Worm (Caenorhabditis elegans): ENCODE results near the gene rpn-2.

Gene rpn-2

DNA sequence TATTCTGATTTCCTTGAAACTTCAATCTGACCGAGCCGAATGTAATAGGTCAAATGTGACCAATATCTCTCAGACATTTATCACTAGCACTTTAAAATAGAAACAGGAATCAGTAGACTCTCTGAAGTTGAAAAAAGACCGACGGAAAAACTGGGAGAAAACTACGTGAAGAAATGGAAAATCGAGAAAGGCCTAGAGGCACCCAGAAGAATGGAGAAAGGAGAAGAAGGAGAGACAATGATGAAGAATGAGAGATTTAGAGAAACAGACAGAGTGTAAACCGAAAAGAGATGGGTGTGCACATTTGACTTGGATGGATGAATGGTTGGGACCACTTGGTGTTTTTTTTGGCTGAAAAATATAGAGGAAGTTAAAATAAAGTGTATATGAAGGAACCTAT lies 28.9 kb upstream of the rpn-2 start:
- TF ChIP-seq lin-15B (tag; optimal IDR thresholded peaks at IDR 0.05) (peak; percentile 19), nhr-76 (tag; optimal IDR thresholded peaks at IDR 0.05) (no peak), elt-3 (tag; optimal IDR thresholded peaks at IDR 0.05) (no peak), hmg-11 (tag; optimal IDR thresholded peaks at IDR 0.05) (peak; percentile 43), unc-39 (tag; optimal IDR thresholded peaks at IDR 0.05) (no peak), nhr-43 (tag; optimal IDR thresholded peaks at IDR 0.05; ENCODE audit: poor library complexity, severe bottlenecking) (no peak), nfya-1 (tag; optimal IDR thresholded peaks at IDR 0.05; ENCODE audit: insufficient read depth) (peak; percentile 65), elt-2 (tag; optimal IDR thresholded peaks at IDR 0.05) (peak; percentile 11), ama-1 (optimal IDR thresholded peaks at IDR 0.05) (peak; percentile 45), pqm-1 (tag; optimal IDR thresholded peaks at IDR 0.05) (no peak), egl-27 (tag; optimal IDR thresholded peaks at IDR 0.05) (no peak), lin-39 (tag; optimal IDR thresholded peaks at IDR 0.05) (peak; percentile 18), lsy-12 (tag; optimal IDR thresholded peaks at IDR 0.05) (no peak), snpc-4 (tag; optimal IDR thresholded peaks at IDR 0.05) (peak; percentile 44), fkh-10 (GFP tag; optimal IDR thresholded peaks at IDR 0.05) (no peak), ceh-82 (tag; optimal IDR thresholded peaks at IDR 0.05) (no peak), fkh-2 (tag; optimal IDR thresholded peaks at IDR 0.05) (no peak), nhr-11 (tag; optimal IDR thresholded peaks at IDR 0.05) (peak; percentile 36), unc-62 (GFP tag; optimal IDR thresholded peaks at IDR 0.05) (no peak), egl-5 (tag; optimal IDR thresholded peaks at IDR 0.05) (no peak), tbx-2 (tag; optimal IDR thresholded peaks at IDR 0.05) (no peak), nhr-28 (tag; optimal IDR thresholded peaks at IDR 0.05) (no peak), daf-12 (tag; optimal IDR thresholded peaks at IDR 0.05) (no peak), mml-1 (tag; optimal IDR thresholded peaks at IDR 0.05) (no peak), sea-2 (GFP tag; optimal IDR thresholded peaks at IDR 0.05) (no peak), nhr-23 (tag; optimal IDR thresholded peaks at IDR 0.05) (no peak), elt-1 (tag; optimal IDR thresholded peaks at IDR 0.05) (no peak), ceh-9 (tag; optimal IDR thresholded peaks at IDR 0.05) (no peak), pha-4 (tag; optimal IDR thresholded peaks at IDR 0.05) (peak; percentile 1), skn-1 (tag; optimal IDR thresholded peaks at IDR 0.05) (no peak)

DNA sequence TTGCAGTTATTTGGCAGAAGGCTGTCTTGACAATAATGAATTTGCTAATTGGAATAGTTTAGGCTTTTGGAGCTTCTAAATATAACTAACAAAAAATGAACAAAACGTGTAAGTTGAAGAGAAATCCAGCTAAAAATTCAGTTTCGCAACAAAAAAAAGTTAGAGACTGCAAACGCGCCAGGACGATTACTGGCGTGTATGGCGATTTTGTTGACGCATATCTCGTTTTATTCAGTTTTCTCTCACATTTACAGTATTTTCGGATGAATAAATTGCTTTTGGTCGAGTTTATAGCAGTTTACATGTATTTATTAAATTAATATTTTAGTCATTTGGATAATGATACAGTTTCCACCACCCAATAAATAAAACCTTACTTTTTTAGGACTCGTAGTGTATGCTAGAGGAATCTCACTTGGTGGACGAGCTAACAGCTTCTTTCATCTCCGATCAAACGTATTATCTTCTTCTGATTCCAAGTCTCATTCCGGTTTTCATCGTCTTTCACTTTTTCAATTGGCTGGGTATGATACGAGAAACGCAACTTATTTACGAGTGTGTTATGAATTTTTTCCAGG lies 25.9 kb upstream of the rpn-2 start, which contains the start of the genes abcf-3 and F42A10.5:
Gene abcf-3 (plus strand): TSS at position 384 of the 578 bp plus-strand sequence.
Gene F42A10.5 (minus strand): TSS at position 458 of the 578 bp plus-strand sequence.
- no peak for TF ChIP-seq ama-1 (optimal IDR thresholded peaks at IDR 0.05)
- peak; percentile 12 for TF ChIP-seq tbx-2 (tag; optimal IDR thresholded peaks at IDR 0.05)
- TF ChIP-seq ceh-16 (tag; optimal IDR thresholded peaks at IDR 0.05): no peak
- peak; percentile 12 for TF ChIP-seq ceh-28 (tag; optimal IDR thresholded peaks at IDR 0.05)
- TF ChIP-seq lin-15B (tag; optimal IDR thresholded peaks at IDR 0.05): peak; percentile 74
- no peak for TF ChIP-seq unc-39 (tag; optimal IDR thresholded peaks at IDR 0.05)
- no peak for TF ChIP-seq R02D3.7 (tag; optimal IDR thresholded peaks at IDR 0.05)
- TF ChIP-seq egl-27 (tag; optimal IDR thresholded peaks at IDR 0.05): no peak
- TF ChIP-seq unc-62 (GFP tag; optimal IDR thresholded peaks at IDR 0.05): no peak
- TF ChIP-seq nhr-237 (tag; optimal IDR thresholded peaks at IDR 0.05): no peak
- peak; percentile 42 for TF ChIP-seq ztf-4 (tag; optimal IDR thresholded peaks at IDR 0.05)
- TF ChIP-seq nhr-25 (tag; optimal IDR thresholded peaks at IDR 0.05): peak; percentile 44
- no peak for TF ChIP-seq elt-1 (tag; optimal IDR thresholded peaks at IDR 0.05)
- TF ChIP-seq fkh-10 (GFP tag; optimal IDR thresholded peaks at IDR 0.05): no peak
- no peak for TF ChIP-seq ztf-11 (tag; optimal IDR thresholded peaks at IDR 0.05)
- no peak for TF ChIP-seq ceh-82 (tag; optimal IDR thresholded peaks at IDR 0.05)
- TF ChIP-seq nhr-76 (tag; optimal IDR thresholded peaks at IDR 0.05): no peak
- no peak for TF ChIP-seq nhr-12 (tag; optimal IDR thresholded peaks at IDR 0.05)
- no peak for TF ChIP-seq elt-3 (tag; optimal IDR thresholded peaks at IDR 0.05)
- no peak for TF ChIP-seq sea-2 (GFP tag; optimal IDR thresholded peaks at IDR 0.05)
- no peak for TF ChIP-seq nhr-67 (tag; optimal IDR thresholded peaks at IDR 0.05)
- TF ChIP-seq lsy-12 (tag; optimal IDR thresholded peaks at IDR 0.05): peak; percentile 25
- TF ChIP-seq nhr-28 (tag; optimal IDR thresholded peaks at IDR 0.05): no peak
- no peak for TF ChIP-seq jun-1 (tag; optimal IDR thresholded peaks at IDR 0.05)
- no peak for TF ChIP-seq daf-12 (tag; optimal IDR thresholded peaks at IDR 0.05)
- peak; percentile 77 for TF ChIP-seq nfya-1 (tag; optimal IDR thresholded peaks at IDR 0.05; ENCODE audit: insufficient read depth)
- TF ChIP-seq nhr-23 (tag; optimal IDR thresholded peaks at IDR 0.05): peak; percentile 72
- no peak for TF ChIP-seq pqm-1 (tag; optimal IDR thresholded peaks at IDR 0.05)
- TF ChIP-seq nhr-43 (tag; optimal IDR thresholded peaks at IDR 0.05; ENCODE audit: poor library complexity, severe bottlenecking): peak; percentile 50
- peak; percentile 6 for TF ChIP-seq skn-1 (tag; optimal IDR thresholded peaks at IDR 0.05)
- TF ChIP-seq nhr-77 (tag; optimal IDR thresholded peaks at IDR 0.05): no peak
- peak; percentile 34 for TF ChIP-seq elt-2 (tag; optimal IDR thresholded peaks at IDR 0.05)
- TF ChIP-seq pha-4 (tag; optimal IDR thresholded peaks at IDR 0.05): peak; percentile 79
- peak; percentile 28 for TF ChIP-seq nhr-11 (tag; optimal IDR thresholded peaks at IDR 0.05)
- no peak for TF ChIP-seq mdl-1 (tag; optimal IDR thresholded peaks at IDR 0.05)
- no peak for TF ChIP-seq fos-1 (tag; optimal IDR thresholded peaks at IDR 0.05)
- no peak for TF ChIP-seq ceh-9 (tag; optimal IDR thresholded peaks at IDR 0.05)
- TF ChIP-seq lin-39 (tag; optimal IDR thresholded peaks at IDR 0.05): peak; percentile 14

Data from whole organism, L3 larva.